Fruit fly (Drosophila melanogaster) whole organism, embryonic: ENCODE results near the gene ATPsynB.
A peak's percentile ranks its signal among the peaks of the same experiment; 100 is the strongest.

Experiments
- Abd-B ChIP-seq: fragments of 200-800 bp; sonication (Bioruptor generic); optimal IDR thresholded peaks from 2 replicates; lab custom pipeline; 2018; ENCODE audit warnings: missing biosample characterization, mild to moderate bottlenecking, missing genetic modification characterization, moderate library complexity
- CG10543 ChIP-seq: fragments of 200-800 bp; sonication (Bioruptor generic); optimal IDR thresholded peaks from 3 replicates; lab custom pipeline; 2017; ENCODE audit warnings: missing biosample characterization, mild to moderate bottlenecking, missing genetic modification characterization, moderate library complexity
- CG12104 ChIP-seq: fragments of 200-800 bp; sonication (Bioruptor generic); optimal IDR thresholded peaks from 3 replicates; lab custom pipeline; 2016; ENCODE audit warnings: missing biosample characterization, missing genetic modification characterization
- CG14860 ChIP-seq: fragments of 200-800 bp; sonication (Bioruptor generic); IDR thresholded peaks from 3 replicates; pipeline ENCODE4 v1.3.6; 2022; ENCODE audit warnings: missing biosample characterization, missing genetic modification characterization; ENCODE audit not compliant: partially characterized antibody
- CG1529 ChIP-seq: fragments of 200-800 bp; sonication (Bioruptor generic); optimal IDR thresholded peaks from 3 replicates; lab custom pipeline; 2018; ENCODE audit warnings: missing biosample characterization, missing genetic modification characterization
- CG1832 ChIP-seq: fragments of 200-800 bp; sonication (Bioruptor generic); optimal IDR thresholded peaks from 2 replicates; lab custom pipeline; 2017; ENCODE audit warnings: missing biosample characterization, mild to moderate bottlenecking, missing genetic modification characterization, inconsistent platforms
- CG18619 ChIP-seq: fragments of 200-800 bp; sonication (Bioruptor generic); optimal IDR thresholded peaks from 3 replicates; lab custom pipeline; 2017; ENCODE audit warnings: missing biosample characterization, mild to moderate bottlenecking, missing genetic modification characterization
- CG2120 ChIP-seq: fragments of 200-800 bp; sonication (Bioruptor generic); optimal IDR thresholded peaks from 3 replicates; lab custom pipeline; 2016; ENCODE audit warnings: missing biosample characterization, missing genetic modification characterization
- CG2202 ChIP-seq: fragments of 200-800 bp; sonication (Bioruptor generic); optimal IDR thresholded peaks from 2 replicates; lab custom pipeline; 2018; ENCODE audit warnings: missing biosample characterization, mild to moderate bottlenecking, missing genetic modification characterization
- CG30020 ChIP-seq: fragments of 200-800 bp; optimal IDR thresholded peaks from 2 replicates; lab custom pipeline; 2019; ENCODE audit warnings: missing biosample characterization, mild to moderate bottlenecking, missing genetic modification characterization, moderate library complexity
- CG31441 ChIP-seq: fragments of 200-800 bp; sonication (Bioruptor generic); IDR thresholded peaks from 2 replicates; pipeline ENCODE4 v1.3.6; 2022; ENCODE audit warnings: missing biosample characterization, missing genetic modification characterization
- CG3163 ChIP-seq: fragments of 200-800 bp; sonication (Bioruptor generic); optimal IDR thresholded peaks from 3 replicates; lab custom pipeline; 2016; ENCODE audit warnings: missing biosample characterization, missing genetic modification characterization
- CG3407 ChIP-seq: fragments of 200-800 bp; sonication (Bioruptor generic); optimal IDR thresholded peaks from 2 replicates; lab custom pipeline; 2018; ENCODE audit warnings: missing biosample characterization, mild to moderate bottlenecking, missing genetic modification characterization
- CG4328 ChIP-seq: fragments of 200-800 bp; sonication (Bioruptor generic); optimal IDR thresholded peaks from 3 replicates; lab custom pipeline; 2017; ENCODE audit warnings: missing biosample characterization, missing genetic modification reagents, missing genetic modification characterization
- CG4617 ChIP-seq: fragments of 200-800 bp; sonication (Bioruptor generic); optimal IDR thresholded peaks from 3 replicates; lab custom pipeline; 2016; ENCODE audit warnings: missing biosample characterization, missing genetic modification characterization, borderline replicate concordance
- CG6175 ChIP-seq: fragments of 200-800 bp; sonication (Bioruptor generic); IDR thresholded peaks from 3 replicates; pipeline ENCODE4 v1.3.6; 2022; ENCODE audit warnings: missing biosample characterization, missing genetic modification characterization
- CG6272 ChIP-seq: fragments of 200-800 bp; sonication (Bioruptor generic); IDR thresholded peaks from 2 replicates; pipeline ENCODE4 v1.3.6; 2022; ENCODE audit warnings: missing biosample characterization, missing genetic modification characterization
- CG8478 ChIP-seq: fragments of >200 bp; optimal IDR thresholded peaks from 2 replicates; lab custom pipeline; 2018
- CG9876 ChIP-seq: fragments of 200-800 bp; sonication (Bioruptor generic); optimal IDR thresholded peaks from 2 replicates; lab custom pipeline; 2016; ENCODE audit warnings: missing biosample characterization, missing genetic modification characterization
- Dip2 ChIP-seq: fragments of 200-800 bp; sonication (Bioruptor generic); IDR thresholded peaks from 2 replicates; pipeline ENCODE4 v1.3.6; 2022; ENCODE audit warnings: missing biosample characterization, missing genetic modification characterization
- Hey ChIP-seq: fragments of 200-800 bp; sonication (Bioruptor generic); optimal IDR thresholded peaks from 3 replicates; lab custom pipeline; 2018; ENCODE audit warnings: missing biosample characterization, mild to moderate bottlenecking, missing genetic modification characterization
- HmgD ChIP-seq: fragments of 200-800 bp; sonication (Bioruptor generic); optimal IDR thresholded peaks from 3 replicates; lab custom pipeline; 2016; ENCODE audit warnings: missing biosample characterization, missing genetic modification characterization
- Hr78 ChIP-seq, 2 experiments: fragments of 200-800 bp in 1 of 2; fragments of >200 bp in 1 of 2; sonication (Bioruptor generic) in 1 of 2; optimal IDR thresholded peaks; 2 replicates each; lab custom pipeline; 2017 to 2019; ENCODE audit warnings: missing biosample characterization in 2 of 2, missing genetic modification characterization in 2 of 2, mild to moderate bottlenecking in 1 of 2, moderate library complexity in 1 of 2
- Med ChIP-seq: fragments of 200-800 bp; sonication (Bioruptor generic); peaks from one replicate; lab custom pipeline; 2016; ENCODE audit warnings: missing biosample characterization, missing genetic modification characterization, mild to moderate bottlenecking, inconsistent platforms, moderate library complexity
- Opbp ChIP-seq: fragments of 200-800 bp; sonication (Bioruptor generic); IDR thresholded peaks from 3 replicates; pipeline ENCODE4 v1.3.6; 2022; ENCODE audit warnings: missing biosample characterization, missing genetic modification characterization; ENCODE audit not compliant: partially characterized antibody
- Pdp1 ChIP-seq, 2 experiments: fragments of 200-800 bp; sonication (Bioruptor generic); optimal IDR thresholded peaks; 3 replicates each; lab custom pipeline; 2016; ENCODE audit warnings: missing biosample characterization in 2 of 2, missing genetic modification characterization in 2 of 2, mild to moderate bottlenecking in 1 of 2, moderate library complexity in 1 of 2
- Ptx1 ChIP-seq: fragments of 200-800 bp; sonication (Bioruptor generic); IDR thresholded peaks from 2 replicates; pipeline ENCODE4 v1.3.6; 2022; ENCODE audit warnings: missing biosample characterization, missing genetic modification characterization
- Sry-β ChIP-seq: fragments of 200-800 bp; sonication (Bioruptor generic); optimal IDR thresholded peaks from 2 replicates; lab custom pipeline; 2018; ENCODE audit warnings: missing biosample characterization, mild to moderate bottlenecking, missing genetic modification characterization, moderate library complexity
- Vsx1 ChIP-seq: fragments of 200-800 bp; sonication (Bioruptor generic); optimal IDR thresholded peaks from 2 replicates; lab custom pipeline; 2017; ENCODE audit warnings: missing biosample characterization, mild to moderate bottlenecking, missing genetic modification characterization, missing genetic modification reagents
- abd-A ChIP-seq: fragments of 200-800 bp; sonication (Bioruptor generic); optimal IDR thresholded peaks from 3 replicates; lab custom pipeline; 2019; ENCODE audit warnings: missing biosample characterization, mild to moderate bottlenecking, missing genetic modification characterization, moderate library complexity
- ase ChIP-seq: fragments of 200-800 bp; sonication (Bioruptor generic); IDR thresholded peaks from 3 replicates; pipeline ENCODE4 v1.3.6; 2022; ENCODE audit warnings: missing biosample characterization, missing genetic modification characterization
- ash1 ChIP-seq: fragments of 200-800 bp; sonication (Bioruptor generic); optimal IDR thresholded peaks from 2 replicates; lab custom pipeline; 2018; ENCODE audit warnings: missing biosample characterization, mild to moderate bottlenecking, missing genetic modification characterization
- ato ChIP-seq: fragments of 200-800 bp; sonication (Bioruptor generic); IDR thresholded peaks from 2 replicates; pipeline ENCODE4 v1.3.6; 2022; ENCODE audit warnings: missing biosample characterization, missing genetic modification characterization; ENCODE audit not compliant: partially characterized antibody
- caup ChIP-seq: fragments of 200-800 bp; sonication (Bioruptor generic); optimal IDR thresholded peaks from 3 replicates; lab custom pipeline; 2017; ENCODE audit warnings: missing biosample characterization, mild to moderate bottlenecking, missing genetic modification characterization, moderate library complexity; ENCODE audit not compliant: severe bottlenecking
- emc ChIP-seq: fragments of 200-800 bp; sonication (Bioruptor generic); optimal IDR thresholded peaks from 2 replicates; lab custom pipeline; 2016; ENCODE audit warnings: missing biosample characterization, missing genetic modification characterization
- eve ChIP-seq, 2 experiments: fragments of >200 bp; optimal IDR thresholded peaks; 2 replicates each; lab custom pipeline; 2017; ENCODE audit warnings: missing biosample characterization in 2 of 2, missing genetic modification characterization in 2 of 2
- fd102C ChIP-seq: fragments of 200-800 bp; sonication (Bioruptor generic); optimal IDR thresholded peaks from 2 replicates; lab custom pipeline; 2018; ENCODE audit warnings: missing biosample characterization, mild to moderate bottlenecking, missing genetic modification characterization, moderate library complexity
- hth ChIP-seq: fragments of >200 bp; optimal IDR thresholded peaks from 2 replicates; lab custom pipeline; 2017; ENCODE audit warnings: inconsistent platforms
- jing ChIP-seq: fragments of 200-800 bp; sonication (Bioruptor generic); optimal IDR thresholded peaks from 2 replicates; lab custom pipeline; 2018; ENCODE audit warnings: missing biosample characterization, mild to moderate bottlenecking, missing genetic modification characterization
- lilli ChIP-seq: fragments of 200-800 bp; sonication (Bioruptor generic); optimal IDR thresholded peaks from 3 replicates; lab custom pipeline; 2016; ENCODE audit warnings: missing biosample characterization, missing genetic modification characterization
- prd ChIP-seq, 3 experiments: fragments of >200 bp in 2 of 3; fragments of 200-800 bp in 1 of 3; sonication (Bioruptor generic) in 1 of 3; optimal IDR thresholded peaks in 2 of 3; IDR thresholded peaks in 1 of 3; 2 replicates in 2 of 3; 3 replicates in 1 of 3; pipeline versions ENCODE4 v1.3.6 to Lab custom; 2017 to 2022; ENCODE audit warnings: missing biosample characterization in 1 of 3, missing genetic modification characterization in 1 of 3
- sc ChIP-seq, 3 experiments: fragments of >200 bp in 2 of 3; fragments of 200-800 bp in 1 of 3; sonication (Bioruptor generic) in 1 of 3; optimal IDR thresholded peaks; 2 replicates in 2 of 3; 3 replicates in 1 of 3; lab custom pipeline; 2017; ENCODE audit warnings: mild to moderate bottlenecking in 1 of 3, missing biosample characterization in 1 of 3, missing genetic modification characterization in 1 of 3, missing genetic modification reagents in 1 of 3
- sd ChIP-seq: fragments of 200-800 bp; sonication (Bioruptor generic); optimal IDR thresholded peaks from 3 replicates; lab custom pipeline; 2018; ENCODE audit warnings: missing biosample characterization, mild to moderate bottlenecking, missing genetic modification characterization, moderate library complexity
- sisA ChIP-seq: fragments of 200-800 bp; sonication (Bioruptor generic); IDR thresholded peaks from 2 replicates; pipeline ENCODE4 v1.3.6; 2022; ENCODE audit warnings: missing biosample characterization, missing genetic modification characterization
- slbo ChIP-seq: fragments of 200-800 bp; sonication (Bioruptor generic); IDR thresholded peaks from 2 replicates; pipeline ENCODE4 v1.3.6; 2022; ENCODE audit warnings: missing biosample characterization, missing genetic modification characterization
- tll ChIP-seq, 2 experiments: fragments of 200-800 bp in 1 of 2; fragments of >200 bp in 1 of 2; sonication (Bioruptor generic) in 1 of 2; optimal IDR thresholded peaks; 2 replicates each; lab custom pipeline; 2017 to 2019; ENCODE audit warnings: missing biosample characterization in 2 of 2, missing genetic modification characterization in 2 of 2, mild to moderate bottlenecking in 1 of 2, moderate library complexity in 1 of 2
- tup ChIP-seq: fragments of 200-800 bp; sonication (Bioruptor generic); optimal IDR thresholded peaks from 2 replicates; lab custom pipeline; 2016; ENCODE audit warnings: missing biosample characterization, mild to moderate bottlenecking, missing genetic modification characterization, moderate library complexity
- wor ChIP-seq: fragments of 200-800 bp; sonication (Bioruptor generic); IDR thresholded peaks from 2 replicates; pipeline ENCODE4 v1.3.6; 2022; ENCODE audit warnings: missing biosample characterization, missing genetic modification characterization

The ATPsynB gene

DNA sequence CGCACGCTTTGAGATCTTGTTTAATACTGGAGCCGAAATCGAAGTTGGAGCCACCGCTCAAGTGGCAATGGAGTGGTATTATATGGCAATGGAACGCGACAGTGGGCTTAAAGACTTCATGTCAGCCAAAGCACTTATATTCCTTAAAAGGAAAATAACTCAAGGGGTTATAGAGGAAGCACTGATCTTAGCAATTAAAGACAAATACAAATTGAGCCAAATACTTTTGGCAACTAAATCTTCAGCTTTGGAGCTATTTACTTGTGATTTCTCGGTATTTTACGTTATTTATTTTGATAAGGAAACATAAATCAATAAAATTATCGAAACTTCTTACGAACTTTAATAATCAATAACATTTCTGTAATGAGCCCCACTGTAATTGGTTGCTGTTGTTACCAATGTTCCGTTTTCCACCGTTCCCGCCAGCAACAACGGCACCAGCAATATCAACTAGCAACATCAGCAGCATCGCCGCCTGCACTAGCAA lies 14.3 kb downstream of the ATPsynB start (continued):
- peak; percentile 45 for TF ChIP-seq CG10543 (GFP tag; lab: Kevin White, UChicago)
- TF ChIP-seq prd (optimal IDR thresholded peaks at IDR 0.05; lab: Kevin White, UChicago) = no peak
- peak; percentile 86 for TF ChIP-seq prd (GFP tag; IDR thresholded peaks at IDR 0.05; lab: Robert Waterston, UW)
- no peak for TF ChIP-seq ato
- TF ChIP-seq emc (GFP tag; lab: Kevin White, UChicago) = peak; percentile 40
- peak; percentile 92 for TF ChIP-seq sisA (GFP tag; lab: Robert Waterston, UW)
- peak; percentile 27 for TF ChIP-seq CG3163 (GFP tag; lab: Kevin White, UChicago)
- peak; percentile 68 for TF ChIP-seq caup (GFP tag; lab: Kevin White, UChicago)
- peak; percentile 21 for TF ChIP-seq CG2202 (tag; lab: Kevin White, UChicago)
- TF ChIP-seq ase = peak; percentile 87
- no peak for TF ChIP-seq hth
- TF ChIP-seq tll (GFP tag; optimal IDR thresholded peaks at IDR 0.05; lab: Kevin White, UChicago) = no peak
- TF ChIP-seq sd = peak; percentile 27
- TF ChIP-seq CG12104 = peak; percentile 86
- peak; percentile 46 for TF ChIP-seq CG30020 (tag; lab: Kevin White, UChicago)
- TF ChIP-seq CG8478 (lab: Kevin White, UChicago) = no peak
- TF ChIP-seq CG18619 (GFP tag; lab: Kevin White, UChicago) = peak; percentile 70
- TF ChIP-seq eve (GFP tag; optimal IDR thresholded peaks at IDR 0.05; lab: Kevin White, UChicago) = no peak
- peak; percentile 58 for TF ChIP-seq Abd-B
- TF ChIP-seq CG2120 (GFP tag; lab: Kevin White, UChicago) = peak; percentile 70
- peak; percentile 72 for TF ChIP-seq lilli
- no peak for TF ChIP-seq Hey (tag; lab: Kevin White, UChicago)
- peak; percentile 74 for TF ChIP-seq CG3407
- TF ChIP-seq Opbp (GFP tag; lab: Robert Waterston, UW) = no peak
- peak; percentile 92 for TF ChIP-seq Ptx1
- peak; percentile 65 for TF ChIP-seq wor
- no peak for TF ChIP-seq HmgD (GFP tag; lab: Kevin White, UChicago)
- TF ChIP-seq jing (GFP tag; lab: Kevin White, UChicago) = peak; percentile 36
- TF ChIP-seq CG6175 (GFP tag; lab: Robert Waterston, UW) = peak; percentile 55; the same call in 1 of the 3 replicates
- TF ChIP-seq abd-A = peak; percentile 29
- peak; percentile 98 for TF ChIP-seq CG31441
- peak; percentile 91 for TF ChIP-seq Med (GFP tag; lab: Kevin White, UChicago)
- no peak for TF ChIP-seq fd102C (GFP tag; lab: Kevin White, UChicago)
- peak; percentile 76 for TF ChIP-seq CG1529 (GFP tag; lab: Kevin White, UChicago)
- TF ChIP-seq CG4328 (GFP tag; lab: Kevin White, UChicago) = peak; percentile 66
- TF ChIP-seq ash1 = no peak
- no peak for TF ChIP-seq sc (optimal IDR thresholded peaks at IDR 0.05; lab: Kevin White, UChicago)
- peak; percentile 58 for TF ChIP-seq sc (GFP tag; optimal IDR thresholded peaks at IDR 0.05; lab: Kevin White, UChicago)
- peak; percentile 58 for TF ChIP-seq Sry-β
- TF ChIP-seq Pdp1 (GFP tag; optimal IDR thresholded peaks at IDR 0.05; lab: Kevin White, UChicago) = peak; percentile 58 to 76
- TF ChIP-seq CG4617 = no peak
- TF ChIP-seq slbo (GFP tag; lab: Robert Waterston, UW) = peak; percentile 75
- TF ChIP-seq Dip2 (GFP tag; lab: Robert Waterston, UW) = peak; percentile 45; the same call in 1 of the 2 replicates
- TF ChIP-seq CG6272 = peak; percentile 70
- no peak for TF ChIP-seq tup (GFP tag; lab: Kevin White, UChicago)
- peak; percentile 22 for TF ChIP-seq CG9876 (GFP tag; lab: Kevin White, UChicago)
- no peak for TF ChIP-seq CG14860 (GFP tag; lab: Robert Waterston, UW)
- TF ChIP-seq Hr78 (GFP tag; optimal IDR thresholded peaks at IDR 0.05; lab: Kevin White, UChicago) = peak in 1 of 2 experiments; percentile 79
- TF ChIP-seq Vsx1 (GFP tag; lab: Kevin White, UChicago) = peak; percentile 86
- TF ChIP-seq CG1832 (GFP tag; lab: Kevin White, UChicago) = no peak
